Worm (Caenorhabditis elegans) whole organism, L2 larva: ENCODE data around the gene Y62F5A.10.

ENCODE experiments used
- alr-1 ChIP-seq: fragments of 150-350 bp; optimal IDR thresholded peaks from 2 replicates; lab custom pipeline; 2014; ENCODE audit warnings: missing biosample characterization, missing genetic modification characterization
- mbf-1 ChIP-seq: sonication (generic microtip); optimal IDR thresholded peaks from 2 replicates; lab custom pipeline; 2017; ENCODE audit warnings: missing biosample characterization, missing genetic modification characterization
- nhr-11 ChIP-seq: fragments of 150-350 bp; optimal IDR thresholded peaks from 2 replicates; lab custom pipeline; 2014; ENCODE audit warnings: missing biosample characterization, missing genetic modification characterization
- nhr-25 ChIP-seq: fragments of 150-350 bp; sonication (generic microtip); optimal IDR thresholded peaks from 3 replicates; lab custom pipeline; 2014; ENCODE audit warnings: missing biosample characterization, missing genetic modification characterization
- snpc-4 ChIP-seq: fragments of 150-350 bp; optimal IDR thresholded peaks from 2 replicates; lab custom pipeline; 2014; ENCODE audit warnings: missing biosample characterization, missing genetic modification characterization

DNA sequence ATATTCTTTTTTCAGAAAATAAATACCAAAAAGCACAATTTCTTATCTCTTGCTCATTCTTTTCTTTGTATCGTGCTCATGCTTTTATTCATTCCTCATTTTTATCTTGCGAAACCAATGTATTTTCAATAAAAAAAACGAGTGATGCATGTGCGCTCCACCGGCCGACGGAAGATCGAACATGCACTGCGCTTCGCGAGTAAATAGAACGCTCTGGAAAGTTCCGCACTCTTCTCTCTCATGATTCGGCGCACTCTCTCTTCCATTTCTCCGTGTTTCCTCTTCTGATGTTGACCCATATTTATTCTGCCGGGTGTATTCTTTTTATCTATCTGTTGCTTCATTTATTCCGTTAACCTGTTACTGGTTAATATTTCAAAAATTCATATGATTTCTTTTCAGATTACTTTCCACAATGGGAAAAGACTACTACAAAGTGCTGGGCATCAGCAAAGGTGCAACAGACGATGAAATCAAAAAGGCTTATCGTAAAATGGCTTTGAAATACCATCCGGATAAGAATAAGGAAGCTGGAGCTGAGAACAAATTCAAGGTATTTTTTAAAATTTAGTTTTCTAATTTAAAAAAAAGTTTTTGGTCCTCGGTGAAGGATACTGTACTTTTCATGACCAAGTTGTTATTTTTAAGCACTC is 24.0 kb downstream of the Y62F5A.10 start, which contains the start of gene dnj-13:
- peak; percentile 87 for TF ChIP-seq nhr-25
- peak; percentile 78 for TF ChIP-seq snpc-4
- TF ChIP-seq alr-1 (tag; lab: Kevin White, UChicago), result peak; percentile 7
- TF ChIP-seq mbf-1 (tag; lab: Kevin White, UChicago), result no peak
- TF ChIP-seq nhr-11 (tag; lab: Kevin White, UChicago), result no peak
